Worm (Caenorhabditis elegans) whole organism, L1 larva: ENCODE results near the gene set-13.

Source experiments
- egl-27 ChIP-seq, 2 experiments: fragments of 150-350 bp in 1 of 2; sonication (generic microtip); optimal IDR thresholded peaks; 3 replicates each; lab custom pipeline; 2017 to 2018; ENCODE audit warnings: missing biosample characterization in 2 of 2, missing genetic modification characterization in 2 of 2, missing genetic modification reagents in 2 of 2
- nhr-11 ChIP-seq: fragments of 150-350 bp; optimal IDR thresholded peaks from 2 replicates; lab custom pipeline; 2014; ENCODE audit warnings: missing biosample characterization, missing genetic modification characterization

ce11 chrII:2859315-2859714 lies 42.5 kb downstream of the set-13 start:
- TF ChIP-seq nhr-11 (tag; lab: Kevin White, UChicago): no peak
- TF ChIP-seq egl-27 (tag; optimal IDR thresholded peaks at IDR 0.05; lab: Kevin White, UChicago): no peak
